Worm (Caenorhabditis elegans): ENCODE results near the gene F54F11.1.
A peak's percentile ranks its signal among the peaks of the same experiment; 100 is the strongest.

The F54F11.1 gene

DNA sequence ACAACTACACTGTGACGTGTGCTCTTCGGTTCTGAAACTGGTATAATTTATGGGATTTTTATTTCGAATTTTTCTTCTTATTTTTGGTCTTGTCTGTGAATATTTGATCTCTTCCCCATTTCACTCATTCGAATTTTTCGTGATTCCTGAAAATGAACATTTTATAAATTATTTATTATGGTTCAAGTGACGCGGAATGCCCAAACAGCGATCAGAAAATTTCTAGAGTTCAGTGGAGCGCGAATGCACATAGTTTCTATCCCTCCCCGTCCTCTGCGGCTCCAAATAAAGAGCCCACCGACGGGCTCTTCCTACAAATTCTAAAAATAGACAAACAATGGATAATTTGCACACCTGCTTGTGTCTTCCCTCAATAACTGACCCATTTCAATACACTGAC lies at the start of gene F54F11.1:
F54F11.1 (plus strand) TSS at position 301 of the 400 bp plus-strand sequence.
- TF ChIP-seq klf-2 (GFP tag; conservative IDR thresholded peaks at IDR 0.05), result no peak
- no peak for TF ChIP-seq T22C8.4 (GFP tag; IDR thresholded peaks at IDR 0.05)
- TF ChIP-seq med-1 (GFP tag; optimal IDR thresholded peaks at IDR 0.05; ENCODE audit: insufficient read depth), result no peak
- TF ChIP-seq ref-1 (GFP tag; conservative IDR thresholded peaks at IDR 0.05), result no peak
- TF ChIP-seq ztf-23 (GFP tag; IDR thresholded peaks at IDR 0.05), result no peak
- TF ChIP-seq cog-1 (tag; optimal IDR thresholded peaks at IDR 0.05), result no peak
- TF ChIP-seq flt-1 (GFP tag; IDR thresholded peaks at IDR 0.05), result no peak
- TF ChIP-seq tab-1 (GFP tag; IDR thresholded peaks at IDR 0.05), result no peak
- no peak for TF ChIP-seq ztf-29 (GFP tag; IDR thresholded peaks at IDR 0.05)

ce11 chrII:13454839-13455238 lies 48.9 kb upstream of the F54F11.1 start:
- no peak for TF ChIP-seq ref-1 (GFP tag; conservative IDR thresholded peaks at IDR 0.05)
- no peak for TF ChIP-seq ztf-23 (GFP tag; IDR thresholded peaks at IDR 0.05)
- TF ChIP-seq T22C8.4 (GFP tag; IDR thresholded peaks at IDR 0.05), result peak; percentile 57
- no peak for TF ChIP-seq med-1 (GFP tag; optimal IDR thresholded peaks at IDR 0.05; ENCODE audit: insufficient read depth)
- no peak for TF ChIP-seq cog-1 (tag; optimal IDR thresholded peaks at IDR 0.05)
- no peak for TF ChIP-seq klf-2 (GFP tag; conservative IDR thresholded peaks at IDR 0.05)

- TF ChIP-seq ztf-29 (GFP tag; IDR thresholded peaks at IDR 0.05) (no peak), ztf-23 (GFP tag; IDR thresholded peaks at IDR 0.05) (0 out of 2 replicates have a peak, but pooled peaks have one; percentile 9), cog-1 (tag; optimal IDR thresholded peaks at IDR 0.05) (no peak), ref-1 (GFP tag; conservative IDR thresholded peaks at IDR 0.05) (no peak), tab-1 (GFP tag; IDR thresholded peaks at IDR 0.05) (no peak), flt-1 (GFP tag; IDR thresholded peaks at IDR 0.05) (no peak)
Observed at ce11 chrII:13456622-13457021, 47.1 kb upstream of the F54F11.1 start.

- TF ChIP-seq flt-1 (GFP tag; IDR thresholded peaks at IDR 0.05) (0 out of 2 replicates have a peak, but pooled peaks have one; percentile 6), klf-2 (GFP tag; conservative IDR thresholded peaks at IDR 0.05) (no peak), ztf-29 (GFP tag; IDR thresholded peaks at IDR 0.05) (no peak), ref-1 (GFP tag; conservative IDR thresholded peaks at IDR 0.05) (0 out of 2 replicates have a peak, but pooled peaks have one; percentile 6), cog-1 (tag; optimal IDR thresholded peaks at IDR 0.05) (peak; percentile 60)
Observed at ce11 chrII:13460592-13461395, 43.0 kb upstream of the F54F11.1 start, which contains the start of gene pqn-27. Gene pqn-27 (minus strand): TSS chrII:13460642.

- TF ChIP-seq klf-2 (GFP tag; conservative IDR thresholded peaks at IDR 0.05) (no peak), T22C8.4 (GFP tag; IDR thresholded peaks at IDR 0.05) (no peak), ztf-29 (GFP tag; IDR thresholded peaks at IDR 0.05) (no peak), ref-1 (GFP tag; conservative IDR thresholded peaks at IDR 0.05) (no peak), ztf-23 (GFP tag; IDR thresholded peaks at IDR 0.05) (no peak), flt-1 (GFP tag; IDR thresholded peaks at IDR 0.05) (peak; percentile 69; the same call in 1 of the 2 replicates), cog-1 (tag; optimal IDR thresholded peaks at IDR 0.05) (peak; percentile 70)
Observed at ce11 chrII:13461604-13462375, 42.0 kb upstream of the F54F11.1 start.

ce11 chrII:13465381-13465838 lies 38.3 kb upstream of the F54F11.1 start:
- TF ChIP-seq klf-2 (GFP tag; conservative IDR thresholded peaks at IDR 0.05), result no peak
- no peak for TF ChIP-seq cog-1 (tag; optimal IDR thresholded peaks at IDR 0.05)
- no peak for TF ChIP-seq med-1 (GFP tag; optimal IDR thresholded peaks at IDR 0.05; ENCODE audit: insufficient read depth)
- TF ChIP-seq ref-1 (GFP tag; conservative IDR thresholded peaks at IDR 0.05), result no peak
- TF ChIP-seq ztf-29 (GFP tag; IDR thresholded peaks at IDR 0.05), result no peak
- no peak for TF ChIP-seq T22C8.4 (GFP tag; IDR thresholded peaks at IDR 0.05)
- TF ChIP-seq ztf-23 (GFP tag; IDR thresholded peaks at IDR 0.05), result no peak
- TF ChIP-seq tab-1 (GFP tag; IDR thresholded peaks at IDR 0.05), result no peak
- no peak for TF ChIP-seq flt-1 (GFP tag; IDR thresholded peaks at IDR 0.05)

- no peak for TF ChIP-seq ref-1 (GFP tag; conservative IDR thresholded peaks at IDR 0.05)
- TF ChIP-seq cog-1 (tag; optimal IDR thresholded peaks at IDR 0.05), result no peak
- TF ChIP-seq klf-2 (GFP tag; conservative IDR thresholded peaks at IDR 0.05), result no peak
- TF ChIP-seq T22C8.4 (GFP tag; IDR thresholded peaks at IDR 0.05), result no peak
- no peak for TF ChIP-seq med-1 (GFP tag; optimal IDR thresholded peaks at IDR 0.05; ENCODE audit: insufficient read depth)
- TF ChIP-seq ztf-23 (GFP tag; IDR thresholded peaks at IDR 0.05), result no peak
- no peak for TF ChIP-seq tab-1 (GFP tag; IDR thresholded peaks at IDR 0.05)
Observed at ce11 chrII:13467838-13468389, 35.8 kb upstream of the F54F11.1 start.

DNA sequence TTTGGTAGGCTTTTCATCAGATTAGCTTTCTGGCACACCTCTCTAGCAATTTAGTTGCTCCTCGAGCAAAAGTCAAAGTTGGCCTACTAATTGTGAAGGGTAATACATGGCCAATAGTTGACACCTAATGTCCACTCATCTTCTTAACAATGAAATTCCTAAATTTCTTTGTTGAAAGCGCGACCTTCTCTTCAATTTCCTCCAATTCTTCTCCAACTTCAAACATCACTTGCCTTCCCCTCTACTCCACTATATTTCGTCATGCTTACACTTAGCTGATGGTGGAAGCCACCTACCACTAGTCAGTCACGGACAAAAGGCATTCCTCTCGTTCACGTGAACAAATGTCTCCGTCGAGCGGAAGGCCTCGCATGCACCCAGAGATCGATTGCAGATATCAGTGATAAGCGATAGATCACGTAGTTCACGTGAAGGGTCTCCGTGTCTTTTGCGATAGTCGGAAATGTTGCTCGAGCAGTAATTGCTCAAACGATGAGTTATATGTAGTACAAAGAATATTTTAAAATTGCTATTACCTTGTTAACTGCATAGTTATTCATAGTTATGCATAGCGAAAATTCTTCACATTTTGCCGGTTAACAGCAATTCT lies 34.6 kb upstream of the F54F11.1 start, which contains the start of gene E01G4.3:
E01G4.3 (minus strand) TSS at position 560 of the 610 bp plus-strand sequence.
- TF ChIP-seq ztf-29 (GFP tag; IDR thresholded peaks at IDR 0.05) (no peak), ztf-23 (GFP tag; IDR thresholded peaks at IDR 0.05) (no peak)

DNA sequence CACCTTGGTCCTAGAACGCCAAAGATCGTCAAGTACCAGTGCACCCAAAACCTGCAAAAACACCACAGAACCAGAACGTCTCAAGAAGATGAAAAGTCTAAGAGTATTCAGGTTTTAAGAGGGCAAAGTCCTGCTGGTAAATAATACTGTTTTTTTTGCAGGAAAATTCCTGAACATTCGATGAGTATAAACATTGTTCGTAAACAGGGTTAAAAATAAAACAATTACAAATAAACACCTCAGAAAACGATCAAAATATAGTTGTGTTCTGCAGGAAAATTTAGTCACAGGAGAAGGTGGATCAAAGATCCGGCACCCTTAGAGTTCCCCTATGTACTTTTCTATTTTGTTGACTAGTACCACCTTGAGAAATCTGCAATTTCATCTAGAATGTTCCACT lies 33.1 kb upstream of the F54F11.1 start:
- TF ChIP-seq flt-1 (GFP tag; IDR thresholded peaks at IDR 0.05) (no peak), ref-1 (GFP tag; conservative IDR thresholded peaks at IDR 0.05) (no peak), ztf-29 (GFP tag; IDR thresholded peaks at IDR 0.05) (no peak), ztf-23 (GFP tag; IDR thresholded peaks at IDR 0.05) (no peak), cog-1 (tag; optimal IDR thresholded peaks at IDR 0.05) (no peak), T22C8.4 (GFP tag; IDR thresholded peaks at IDR 0.05) (no peak), med-1 (GFP tag; optimal IDR thresholded peaks at IDR 0.05; ENCODE audit: insufficient read depth) (no peak), klf-2 (GFP tag; conservative IDR thresholded peaks at IDR 0.05) (no peak), tab-1 (GFP tag; IDR thresholded peaks at IDR 0.05) (no peak)

Data from whole organism, midembryonic.